Fruit fly (Drosophila melanogaster): Measurements from ENCODE around the gene Septin1.

Gene Septin1

DNA sequence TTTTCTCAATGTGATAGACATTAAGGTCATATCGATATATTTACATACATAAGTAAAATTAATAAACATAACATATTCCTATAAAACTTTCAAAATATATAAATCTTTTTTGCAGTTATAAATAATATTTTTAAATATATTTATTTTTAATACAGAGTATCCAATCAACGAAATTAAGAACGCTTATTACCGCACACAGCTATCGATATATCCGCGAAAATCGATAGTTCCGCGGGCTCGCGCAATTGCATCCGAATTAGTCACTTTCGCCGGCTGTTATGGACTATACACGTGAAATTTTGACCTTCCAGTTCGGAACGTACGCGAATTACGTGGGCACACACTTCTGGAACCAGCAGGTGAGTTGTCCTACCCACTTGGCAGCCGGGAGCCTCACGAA, 30.6 kb downstream of the Septin1 start, which contains the start of gene mst (continued):
- TF ChIP-seq CG16813 (GFP tag; IDR thresholded peaks at IDR 0.05; ENCODE audit: partially characterized antibody), result peak; percentile 62
- no peak for TF ChIP-seq NfI (GFP tag; optimal IDR thresholded peaks at IDR 0.05)
- no peak for TF ChIP-seq CG12236 (GFP tag; optimal IDR thresholded peaks at IDR 0.05)
- TF ChIP-seq Abd-B (GFP tag; optimal IDR thresholded peaks at IDR 0.05), result no peak
- TF ChIP-seq pzg (GFP tag; optimal IDR thresholded peaks at IDR 0.05), result no peak
- TF ChIP-seq nerfin-2 (GFP tag; IDR thresholded peaks at IDR 0.05; ENCODE audit: partially characterized antibody), result no peak
- no peak for TF ChIP-seq tio (GFP tag; optimal IDR thresholded peaks at IDR 0.05)
- TF ChIP-seq pum (GFP tag; optimal IDR thresholded peaks at IDR 0.05), result no peak
- no peak for TF ChIP-seq CG4424 (GFP tag; optimal IDR thresholded peaks at IDR 0.05)
- TF ChIP-seq Ssrp (tag; optimal IDR thresholded peaks at IDR 0.05), result no peak
- no peak for TF ChIP-seq CG14014 (GFP tag; IDR thresholded peaks at IDR 0.05)
- TF ChIP-seq CG10366 (GFP tag; IDR thresholded peaks at IDR 0.05), result no peak
- no peak for TF ChIP-seq da (GFP tag; optimal IDR thresholded peaks at IDR 0.05)
- TF ChIP-seq CG1647 (GFP tag; optimal IDR thresholded peaks at IDR 0.05), result no peak
- no peak for TF ChIP-seq psq (GFP tag; optimal IDR thresholded peaks at IDR 0.05)
- TF ChIP-seq Bgb (GFP tag; IDR thresholded peaks at IDR 0.05; ENCODE audit: partially characterized antibody), result peak; percentile 46; the same call in 1 of the 2 replicates
- no peak for TF ChIP-seq CG9876 (GFP tag; optimal IDR thresholded peaks at IDR 0.05)
- TF ChIP-seq BEAF-32 (GFP tag; optimal IDR thresholded peaks at IDR 0.05), result peak; percentile 59
- no peak for TF ChIP-seq Drgx (GFP tag; IDR thresholded peaks at IDR 0.05)
- TF ChIP-seq CG10431 (GFP tag; optimal IDR thresholded peaks at IDR 0.05), result no peak
- no peak for TF ChIP-seq CG10267 (tag; optimal IDR thresholded peaks at IDR 0.05)
- no peak for TF ChIP-seq trh (GFP tag; optimal IDR thresholded peaks at IDR 0.05)
- no peak for TF ChIP-seq CG11085 (GFP tag; IDR thresholded peaks at IDR 0.05)
- peak; percentile 40; the same call in 1 of the 3 replicates for TF ChIP-seq CG6791 (GFP tag; IDR thresholded peaks at IDR 0.05; ENCODE audit: partially characterized antibody)
- TF ChIP-seq sob (GFP tag; IDR thresholded peaks at IDR 0.05), result no peak
- TF ChIP-seq oc (tag; optimal IDR thresholded peaks at IDR 0.05), result no peak
- no peak for TF ChIP-seq onecut (GFP tag; IDR thresholded peaks at IDR 0.05)
- no peak for TF ChIP-seq Hmx (GFP tag; optimal IDR thresholded peaks at IDR 0.05)
- TF ChIP-seq inv (GFP tag; IDR thresholded peaks at IDR 0.05; ENCODE audit: partially characterized antibody), result peak; percentile 38
- TF ChIP-seq Doc3 (GFP tag; IDR thresholded peaks at IDR 0.05; ENCODE audit: partially characterized antibody), result peak; percentile 58; the same call in 1 of the 3 replicates
- TF ChIP-seq CG2129 (GFP tag; IDR thresholded peaks at IDR 0.05; ENCODE audit: partially characterized antibody), result 0 out of 2 replicates have a peak, but pooled peaks have one; percentile 32
- no peak for TF ChIP-seq CG8944 (GFP tag; optimal IDR thresholded peaks at IDR 0.05)
- TF ChIP-seq yki (optimal IDR thresholded peaks at IDR 0.05), result no peak
- no peak for TF ChIP-seq Meics (GFP tag; optimal IDR thresholded peaks at IDR 0.05)
- TF ChIP-seq CG9437 (GFP tag; optimal IDR thresholded peaks at IDR 0.05), result no peak
- TF ChIP-seq sc (optimal IDR thresholded peaks at IDR 0.05), result no peak
- TF ChIP-seq sc (GFP tag; optimal IDR thresholded peaks at IDR 0.05), result no peak
- TF ChIP-seq CTCF (GFP tag; optimal IDR thresholded peaks at IDR 0.05), result no peak
- no peak for TF ChIP-seq Mes4 (GFP tag; optimal IDR thresholded peaks at IDR 0.05)
- TF ChIP-seq CG15269 (tag; optimal IDR thresholded peaks at IDR 0.05), result no peak
- TF ChIP-seq tup (GFP tag; optimal IDR thresholded peaks at IDR 0.05), result no peak
- peak; percentile 51 for TF ChIP-seq Dp (GFP tag; optimal IDR thresholded peaks at IDR 0.05)
- TF ChIP-seq MTF-1 (GFP tag; optimal IDR thresholded peaks at IDR 0.05; ENCODE audit: borderline replicate concordance), result no peak
- TF ChIP-seq Ada2b (GFP tag; IDR thresholded peaks at IDR 0.05), result no peak
- TF ChIP-seq hbn (GFP tag; IDR thresholded peaks at IDR 0.05; ENCODE audit: partially characterized antibody), result peak; percentile 65; the same call in 1 of the 2 replicates
- peak; percentile 30 for TF ChIP-seq CG2116 (GFP tag; optimal IDR thresholded peaks at IDR 0.05)
- TF ChIP-seq HHEX (GFP tag; optimal IDR thresholded peaks at IDR 0.05), result no peak
- no peak for TF ChIP-seq CG14050 (GFP tag; IDR thresholded peaks at IDR 0.05)
- peak; percentile 47 for TF ChIP-seq MBD-R2 (GFP tag; IDR thresholded peaks at IDR 0.05)
- no peak for TF ChIP-seq Lpt (GFP tag; optimal IDR thresholded peaks at IDR 0.05)
- TF ChIP-seq Dref (GFP tag; IDR thresholded peaks at IDR 0.05), result peak; percentile 64
- peak in 1 of 2 experiments; percentile 17 for TF ChIP-seq Pdp1 (GFP tag; optimal IDR thresholded peaks at IDR 0.05)

Measured in whole organism, embryonic.